Fruit fly (Drosophila melanogaster): Measurements from ENCODE around the gene emb.

emb gene

DNA sequence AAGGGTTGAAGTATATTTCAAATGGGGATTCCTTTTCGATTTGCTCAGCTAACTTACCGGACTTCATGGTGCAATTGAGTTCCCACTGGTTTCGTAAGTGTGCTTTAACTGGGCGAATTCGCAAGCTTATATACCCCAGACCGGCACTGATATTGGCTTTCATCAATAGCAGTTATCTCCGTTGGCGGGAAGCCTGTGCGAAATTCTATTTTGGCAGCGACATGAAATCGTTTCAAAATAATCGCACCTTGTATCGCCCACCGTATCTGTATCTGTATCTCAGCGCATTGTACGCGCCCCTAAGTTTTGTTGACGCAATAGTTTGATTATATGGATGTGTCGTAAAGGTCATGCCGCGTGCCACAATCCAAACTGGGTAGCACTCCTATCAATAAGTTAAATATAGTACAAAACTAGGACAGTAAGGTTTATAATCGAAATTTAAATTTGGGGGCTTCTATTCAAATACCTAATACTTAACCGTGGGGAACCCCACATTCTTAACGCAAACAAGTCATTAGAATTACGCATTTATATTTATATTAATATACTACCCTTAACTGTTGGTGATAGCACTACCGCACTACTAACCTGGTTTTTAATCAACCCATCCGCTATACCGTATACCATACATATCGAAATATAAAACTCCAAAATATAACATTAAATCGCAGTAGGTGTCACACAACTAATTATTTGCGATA is 7.2 kb upstream of the emb start, which contains the start of the genes Peritrophin-15a and CG13385:
Gene Peritrophin-15a, minus strand, starts transcription at position 101 of the 704 bp plus-strand sequence.
Gene CG13385, plus strand, starts transcription at position 654 of the 704 bp plus-strand sequence.
- TF ChIP-seq Mio (GFP tag; optimal IDR thresholded peaks at IDR 0.05) (no peak), CG9705 (GFP tag; optimal IDR thresholded peaks at IDR 0.05) (no peak), GATAd (GFP tag; optimal IDR thresholded peaks at IDR 0.05) (no peak), Sp1 (GFP tag; optimal IDR thresholded peaks at IDR 0.05) (no peak), jim (GFP tag; optimal IDR thresholded peaks at IDR 0.05) (no peak)

DNA sequence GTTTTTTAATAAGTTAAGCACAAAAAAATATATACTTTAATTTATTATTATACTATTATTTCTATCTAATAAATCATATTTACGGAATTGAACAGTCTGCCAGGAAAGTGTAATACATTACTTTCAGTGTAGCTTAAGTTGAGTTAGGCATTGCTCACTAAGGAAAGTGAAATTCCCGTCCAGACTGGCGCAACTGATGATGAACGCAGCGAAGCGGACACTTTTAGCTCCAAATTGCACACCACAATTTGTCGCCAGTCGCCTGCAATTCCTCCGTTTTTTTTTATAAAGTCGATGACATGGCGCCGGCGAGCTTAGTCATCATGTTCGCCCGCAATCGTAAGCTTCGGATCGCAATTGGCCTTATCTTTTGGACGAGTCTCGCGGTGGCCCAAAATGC is 4.7 kb upstream of the emb start, which contains the start of gene CG13386:
Gene CG13386, plus strand, starts transcription at position 301 of the 400 bp plus-strand sequence.
- no peak for TF ChIP-seq dsf (GFP tag; optimal IDR thresholded peaks at IDR 0.05; ENCODE audit: borderline replicate concordance)
- no peak for TF ChIP-seq pan (optimal IDR thresholded peaks at IDR 0.05)
- no peak for TF ChIP-seq woc (GFP tag; optimal IDR thresholded peaks at IDR 0.05)
- no peak for TF ChIP-seq h (GFP tag; optimal IDR thresholded peaks at IDR 0.05)
- no peak for TF ChIP-seq rgr (GFP tag; optimal IDR thresholded peaks at IDR 0.05)
- no peak for TF ChIP-seq tai (GFP tag; optimal IDR thresholded peaks at IDR 0.05)
- TF ChIP-seq br (GFP tag; optimal IDR thresholded peaks at IDR 0.05) = no peak
- no peak for TF ChIP-seq Hr83 (GFP tag; optimal IDR thresholded peaks at IDR 0.05; ENCODE audit: poor library complexity, severe bottlenecking)
- TF ChIP-seq CG9705 (GFP tag; optimal IDR thresholded peaks at IDR 0.05) = no peak
- TF ChIP-seq CrebA (GFP tag; optimal IDR thresholded peaks at IDR 0.05; ENCODE audit: borderline replicate concordance) = no peak
- TF ChIP-seq ey (GFP tag; optimal IDR thresholded peaks at IDR 0.05) = no peak
- no peak for TF ChIP-seq Myc (optimal IDR thresholded peaks at IDR 0.05)
- no peak for TF ChIP-seq HLH106 (tag; optimal IDR thresholded peaks at IDR 0.05)
- TF ChIP-seq Hr78 (GFP tag; optimal IDR thresholded peaks at IDR 0.05) = no peak
- no peak for TF ChIP-seq N (GFP tag; optimal IDR thresholded peaks at IDR 0.05)
- no peak for TF ChIP-seq CG32264 (GFP tag; optimal IDR thresholded peaks at IDR 0.05)
- TF ChIP-seq dl (GFP tag; optimal IDR thresholded peaks at IDR 0.05; ENCODE audit: insufficient read depth in 1 of 2, partially characterized antibody in 2 of 2) = no peak
- TF ChIP-seq psq (GFP tag; optimal IDR thresholded peaks at IDR 0.05) = no peak

DNA sequence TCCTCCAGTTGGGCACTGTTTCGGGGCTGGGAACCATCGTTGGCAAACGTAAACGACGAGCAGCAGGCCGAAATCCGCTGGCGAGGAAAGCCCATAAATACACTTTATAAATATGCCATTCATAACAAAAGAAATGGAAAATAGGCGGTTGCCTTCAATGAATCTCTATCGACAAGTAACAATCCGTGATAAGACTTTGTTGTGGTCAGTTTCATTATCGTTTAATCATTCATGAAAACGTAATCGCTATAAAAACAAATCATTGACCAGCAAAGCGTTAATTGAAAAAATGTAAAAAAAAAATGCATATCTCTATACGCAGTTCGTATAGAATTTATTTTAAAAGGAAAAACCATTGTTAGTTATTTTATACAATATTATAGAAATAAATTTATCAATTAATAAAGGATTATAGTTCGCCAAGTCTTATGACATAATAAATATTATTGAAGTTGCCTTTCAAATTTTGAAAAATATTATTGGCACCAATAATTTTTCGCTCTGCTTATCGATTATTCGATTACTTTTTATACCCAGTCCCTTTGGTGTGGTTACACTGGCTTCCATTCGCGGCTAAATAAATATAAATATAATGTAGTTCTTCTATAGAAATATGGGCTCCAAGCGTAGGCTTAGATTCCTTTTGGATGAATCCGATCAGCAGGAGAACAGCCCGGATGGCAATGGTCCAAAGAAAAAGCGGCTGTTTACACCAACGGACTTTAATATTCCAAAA is 3.3 kb upstream of the emb start, which contains the start of gene CG31898:
Gene CG31898, plus strand, starts transcription at position 559 of the 736 bp plus-strand sequence.
- peak; percentile 26 for TF ChIP-seq sage (GFP tag; optimal IDR thresholded peaks at IDR 0.05)
- no peak for TF ChIP-seq foxo (GFP tag; optimal IDR thresholded peaks at IDR 0.05)

DNA sequence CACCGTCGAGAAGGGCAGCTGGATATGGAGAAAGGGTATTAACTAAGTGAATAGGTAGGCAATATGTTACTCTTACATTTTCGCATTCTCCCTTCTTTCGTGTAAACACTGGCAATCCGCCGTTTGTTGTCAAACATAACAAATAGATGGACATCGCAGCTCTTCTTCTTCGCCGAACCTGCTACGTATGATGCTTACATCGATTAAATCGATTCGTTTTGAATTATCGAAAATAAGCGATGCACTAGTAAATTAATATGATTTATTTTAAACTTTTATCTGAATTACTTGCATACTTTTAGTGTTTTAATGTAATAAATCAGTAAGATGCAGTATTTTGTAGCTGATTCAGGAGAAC is 466 bp upstream of the emb start, which contains the start of gene fy:
Gene fy, minus strand, starts transcription at position 353 of the 358 bp plus-strand sequence.
- no peak for TF ChIP-seq OdsH (GFP tag; optimal IDR thresholded peaks at IDR 0.05)
- no peak for TF ChIP-seq Dfd (GFP tag; optimal IDR thresholded peaks at IDR 0.05)
- TF ChIP-seq jim (GFP tag; optimal IDR thresholded peaks at IDR 0.05) = no peak
- no peak for TF ChIP-seq sv (GFP tag; optimal IDR thresholded peaks at IDR 0.05)
- no peak for TF ChIP-seq Rel (GFP tag; optimal IDR thresholded peaks at IDR 0.05)
- no peak for TF ChIP-seq Rel (tag; optimal IDR thresholded peaks at IDR 0.05)
- no peak for TF ChIP-seq Jra (GFP tag; optimal IDR thresholded peaks at IDR 0.05)
- no peak for TF ChIP-seq rgr (GFP tag; optimal IDR thresholded peaks at IDR 0.05)
- TF ChIP-seq Myc (optimal IDR thresholded peaks at IDR 0.05) = no peak
- TF ChIP-seq usp (GFP tag; optimal IDR thresholded peaks at IDR 0.05) = no peak
- no peak for TF ChIP-seq Mio (GFP tag; optimal IDR thresholded peaks at IDR 0.05)
- no peak for TF ChIP-seq tai (GFP tag; optimal IDR thresholded peaks at IDR 0.05)
- no peak for TF ChIP-seq Hr83 (GFP tag; optimal IDR thresholded peaks at IDR 0.05; ENCODE audit: poor library complexity, severe bottlenecking)

DNA sequence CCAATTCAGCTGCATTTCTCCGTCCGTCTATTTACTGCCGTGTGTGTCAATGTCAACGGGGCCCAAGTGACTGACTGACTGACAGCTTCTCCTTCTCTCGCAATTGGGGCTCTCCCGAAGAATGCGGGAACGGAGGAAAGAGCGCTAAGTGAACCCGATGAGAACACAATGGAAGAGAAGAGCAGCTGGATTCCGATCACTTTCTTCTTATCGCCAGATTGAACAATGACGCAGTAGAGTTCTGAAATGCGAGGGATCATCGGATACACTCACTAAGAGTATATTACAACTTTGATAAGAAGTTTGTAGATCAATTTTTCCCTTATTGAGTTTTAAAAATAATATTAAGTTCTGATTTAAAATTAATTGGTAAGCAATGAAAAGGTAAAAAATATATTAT is 8.2 kb downstream of the emb start, which contains the start of gene Naglu:
Gene Naglu, minus strand, starts transcription at position 339 of the 400 bp plus-strand sequence.
- no peak for TF ChIP-seq Mio (GFP tag; optimal IDR thresholded peaks at IDR 0.05)
- TF ChIP-seq Vsx2 (GFP tag; optimal IDR thresholded peaks at IDR 0.05; ENCODE audit: partially characterized antibody) = peak; percentile 65
- TF ChIP-seq fru (GFP tag; optimal IDR thresholded peaks at IDR 0.05) = peak; percentile 31
- TF ChIP-seq Dif (GFP tag; optimal IDR thresholded peaks at IDR 0.05; ENCODE audit: partially characterized antibody) = peak; percentile 81
- peak in 1 of 2 experiments; percentile 61 for TF ChIP-seq dl (GFP tag; optimal IDR thresholded peaks at IDR 0.05; ENCODE audit: insufficient read depth in 1 of 2, partially characterized antibody in 2 of 2)
- peak; percentile 64 for TF ChIP-seq Hr83 (GFP tag; optimal IDR thresholded peaks at IDR 0.05; ENCODE audit: poor library complexity, severe bottlenecking)
- no peak for TF ChIP-seq sv (GFP tag; optimal IDR thresholded peaks at IDR 0.05)
- peak; percentile 24 for TF ChIP-seq ey (GFP tag; optimal IDR thresholded peaks at IDR 0.05)
- TF ChIP-seq Sp1 (GFP tag; optimal IDR thresholded peaks at IDR 0.05) = peak; percentile 36
